Worm (Caenorhabditis elegans) whole organism, L1 larva: Measurements from ENCODE around the gene bbs-5.

Experiments used
- C04F5.9 ChIP-seq: sonication (generic microtip); optimal IDR thresholded peaks from 2 replicates; lab custom pipeline; 2016; ENCODE audit warnings: missing genetic modification characterization, missing compliant biosample characterization
- F16B12.6 ChIP-seq: fragments of 150-350 bp; optimal IDR thresholded peaks from 2 replicates; lab custom pipeline; 2014; ENCODE audit warnings: missing biosample characterization, missing genetic modification characterization
- aha-1 ChIP-seq: fragments of 150-350 bp; optimal IDR thresholded peaks from 2 replicates; lab custom pipeline; 2014; ENCODE audit warnings: missing biosample characterization, missing genetic modification characterization
- aly-2 ChIP-seq: fragments of 150-350 bp; optimal IDR thresholded peaks from 2 replicates; lab custom pipeline; 2014; ENCODE audit warnings: missing biosample characterization, missing genetic modification characterization
- ama-1 ChIP-seq: fragments of 150-350 bp; optimal IDR thresholded peaks from 2 replicates; lab custom pipeline; 2014
- ceh-63 ChIP-seq: fragments of 200-800 bp; sonication (Bioruptor generic); optimal IDR thresholded peaks from 2 replicates; lab custom pipeline; 2018; ENCODE audit warnings: mild to moderate bottlenecking, missing genetic modification characterization, missing compliant biosample characterization
- ceh-82 ChIP-seq, 3 experiments: fragments of 150-350 bp in 1 of 3; sonication (generic microtip) in 2 of 3; optimal IDR thresholded peaks; 2 replicates each; lab custom pipeline; 2014 to 2017; ENCODE audit warnings: missing biosample characterization in 3 of 3, missing genetic modification characterization in 3 of 3
- ceh-88 ChIP-seq: fragments of 200-800 bp; sonication (Bioruptor generic); IDR thresholded peaks from 2 replicates; pipeline ENCODE4 v1.3.6; 2022; ENCODE audit warnings: missing genetic modification characterization, missing compliant biosample characterization
- ceh-90 ChIP-seq: sonication (generic microtip); optimal IDR thresholded peaks from 2 replicates; lab custom pipeline; 2016; ENCODE audit warnings: missing genetic modification characterization, missing compliant biosample characterization
- efl-1 ChIP-seq, 4 experiments: fragments of 150-350 bp; optimal IDR thresholded peaks in 3 of 4; peaks in 1 of 4; 1 replicate in 1 of 4; 2 replicates in 3 of 4; lab custom pipeline; 2014; ENCODE audit warnings: missing biosample characterization in 2 of 4, missing genetic modification characterization in 2 of 4, missing genetic modification reagents in 2 of 4
- efl-3 ChIP-seq: fragments of 200-800 bp; sonication (Bioruptor generic); optimal IDR thresholded peaks from 2 replicates; lab custom pipeline; 2018; ENCODE audit warnings: mild to moderate bottlenecking, missing genetic modification characterization, missing compliant biosample characterization
- egl-27 ChIP-seq, 2 experiments: fragments of 150-350 bp in 1 of 2; sonication (generic microtip); optimal IDR thresholded peaks; 3 replicates each; lab custom pipeline; 2017 to 2018; ENCODE audit warnings: missing biosample characterization in 2 of 2, missing genetic modification characterization in 2 of 2, missing genetic modification reagents in 2 of 2
- elt-2 ChIP-seq: sonication (generic microtip); optimal IDR thresholded peaks from 2 replicates; lab custom pipeline; 2016; ENCODE audit warnings: missing genetic modification characterization, mild to moderate bottlenecking, inconsistent platforms, missing compliant biosample characterization, missing genetic modification reagents
- ets-5 ChIP-seq: fragments of 200-800 bp; sonication (Bioruptor generic); IDR thresholded peaks from 2 replicates; pipeline ENCODE4 v1.3.6; 2022; ENCODE audit warnings: missing genetic modification characterization, missing compliant biosample characterization
- fkh-8 ChIP-seq: sonication (generic microtip); optimal IDR thresholded peaks from 2 replicates; lab custom pipeline; 2016; ENCODE audit warnings: mild to moderate bottlenecking, missing genetic modification characterization, missing compliant biosample characterization
- fos-1 ChIP-seq: fragments of 150-350 bp; optimal IDR thresholded peaks from 2 replicates; lab custom pipeline; 2014; ENCODE audit warnings: missing biosample characterization, missing genetic modification characterization
- hlh-17 ChIP-seq: fragments of 200-800 bp; sonication (Bioruptor generic); optimal IDR thresholded peaks from 2 replicates; lab custom pipeline; 2018; ENCODE audit warnings: missing genetic modification characterization, mild to moderate bottlenecking, missing compliant biosample characterization, moderate library complexity, borderline replicate concordance
- hlh-4 ChIP-seq: sonication (generic microtip); optimal IDR thresholded peaks from 2 replicates; lab custom pipeline; 2016; ENCODE audit warnings: mild to moderate bottlenecking, missing genetic modification characterization, missing compliant biosample characterization
- irx-1 ChIP-seq: sonication (generic microtip); optimal IDR thresholded peaks from 2 replicates; lab custom pipeline; 2016; ENCODE audit warnings: missing genetic modification characterization, missing compliant biosample characterization
- jun-1 ChIP-seq: fragments of 150-350 bp; optimal IDR thresholded peaks from 2 replicates; lab custom pipeline; 2014; ENCODE audit warnings: missing biosample characterization, missing genetic modification reagents, missing genetic modification characterization
- lin-13 ChIP-seq: fragments of 150-350 bp; optimal IDR thresholded peaks from 2 replicates; lab custom pipeline; 2014; ENCODE audit warnings: missing biosample characterization, missing genetic modification reagents, missing genetic modification characterization
- lin-35 ChIP-seq, 2 experiments: fragments of 150-350 bp; optimal IDR thresholded peaks; 2 replicates each; lab custom pipeline; 2014; ENCODE audit warnings: missing biosample characterization in 2 of 2, missing genetic modification characterization in 2 of 2, missing genetic modification reagents in 2 of 2
- lin-39 ChIP-seq: fragments of 150-350 bp; optimal IDR thresholded peaks from 2 replicates; lab custom pipeline; 2014; ENCODE audit warnings: missing biosample characterization, missing genetic modification reagents, missing genetic modification characterization
- lsy-2 ChIP-seq, 2 experiments: fragments of 150-350 bp; optimal IDR thresholded peaks; 2 replicates each; lab custom pipeline; 2014; ENCODE audit warnings: missing biosample characterization in 2 of 2, missing genetic modification characterization in 2 of 2
- mep-1 ChIP-seq: fragments of 150-350 bp; optimal IDR thresholded peaks from 2 replicates; lab custom pipeline; 2014; ENCODE audit warnings: missing biosample characterization, missing genetic modification characterization
- nhr-11 ChIP-seq: fragments of 150-350 bp; optimal IDR thresholded peaks from 2 replicates; lab custom pipeline; 2014; ENCODE audit warnings: missing biosample characterization, missing genetic modification characterization
- nhr-12 ChIP-seq: sonication (generic microtip); optimal IDR thresholded peaks from 2 replicates; lab custom pipeline; 2017; ENCODE audit warnings: missing biosample characterization, missing genetic modification characterization
- nhr-237 ChIP-seq: fragments of 150-350 bp; optimal IDR thresholded peaks from 2 replicates; lab custom pipeline; 2014; ENCODE audit warnings: missing biosample characterization, missing genetic modification characterization
- nhr-28 ChIP-seq: fragments of 150-350 bp; optimal IDR thresholded peaks from 2 replicates; lab custom pipeline; 2014; ENCODE audit warnings: missing biosample characterization, missing genetic modification characterization
- nhr-47 ChIP-seq: sonication (generic microtip); optimal IDR thresholded peaks from 2 replicates; lab custom pipeline; 2016; ENCODE audit warnings: mild to moderate bottlenecking, missing genetic modification characterization, moderate library complexity, missing compliant biosample characterization
- nhr-77 ChIP-seq: fragments of 150-350 bp; optimal IDR thresholded peaks from 2 replicates; lab custom pipeline; 2014; ENCODE audit warnings: missing biosample characterization, missing genetic modification characterization
- pag-3 ChIP-seq: sonication (generic microtip); optimal IDR thresholded peaks from 2 replicates; lab custom pipeline; 2017; ENCODE audit warnings: missing genetic modification characterization, mild to moderate bottlenecking, missing compliant biosample characterization, antibody characterized with exemption, borderline replicate concordance; ENCODE audit not compliant: insufficient read depth
- pax-3 ChIP-seq: fragments of 200-800 bp; sonication (Bioruptor generic); optimal IDR thresholded peaks from 2 replicates; lab custom pipeline; 2018; ENCODE audit warnings: mild to moderate bottlenecking, missing genetic modification characterization, moderate library complexity, missing compliant biosample characterization
- pqm-1 ChIP-seq: sonication (generic microtip); optimal IDR thresholded peaks from 3 replicates; lab custom pipeline; 2017; ENCODE audit warnings: missing biosample characterization, missing genetic modification characterization
- snpc-4 ChIP-seq: fragments of 150-350 bp; optimal IDR thresholded peaks from 2 replicates; lab custom pipeline; 2014; ENCODE audit warnings: missing biosample characterization, missing genetic modification characterization
- sup-37 ChIP-seq: fragments of 200-800 bp; sonication (Bioruptor generic); optimal IDR thresholded peaks from 2 replicates; lab custom pipeline; 2018; ENCODE audit warnings: mild to moderate bottlenecking, missing genetic modification characterization, missing compliant biosample characterization
- swsn-7 ChIP-seq: sonication (generic microtip); optimal IDR thresholded peaks from 2 replicates; lab custom pipeline; 2016; ENCODE audit warnings: missing genetic modification characterization, missing compliant biosample characterization
- tbx-2 ChIP-seq: sonication (generic microtip); optimal IDR thresholded peaks from 2 replicates; lab custom pipeline; 2016; ENCODE audit warnings: missing genetic modification characterization, missing compliant biosample characterization
- tlp-1 ChIP-seq: fragments of 150-350 bp; optimal IDR thresholded peaks from 2 replicates; lab custom pipeline; 2014; ENCODE audit warnings: missing biosample characterization, missing genetic modification characterization
- unc-130 ChIP-seq: fragments of 150-350 bp; optimal IDR thresholded peaks from 2 replicates; lab custom pipeline; 2017; ENCODE audit warnings: missing biosample characterization, missing genetic modification characterization, inconsistent platforms
- unc-62 ChIP-seq: fragments of 150-350 bp; optimal IDR thresholded peaks from 2 replicates; lab custom pipeline; 2014; ENCODE audit warnings: missing biosample characterization, missing genetic modification reagents, missing genetic modification characterization
- unc-86 ChIP-seq: sonication (generic microtip); optimal IDR thresholded peaks from 2 replicates; lab custom pipeline; 2016; ENCODE audit warnings: missing genetic modification characterization, missing compliant biosample characterization
- vab-15 ChIP-seq: sonication (generic microtip); optimal IDR thresholded peaks from 2 replicates; lab custom pipeline; 2017; ENCODE audit warnings: missing genotype, mild to moderate bottlenecking, missing genetic modification characterization, missing compliant biosample characterization
- xbp-1 ChIP-seq: sonication (generic microtip); optimal IDR thresholded peaks from 2 replicates; lab custom pipeline; 2016; ENCODE audit warnings: missing genetic modification characterization, missing compliant biosample characterization
- zip-4 ChIP-seq: fragments of 200-800 bp; sonication (Bioruptor generic); optimal IDR thresholded peaks from 2 replicates; lab custom pipeline; 2018; ENCODE audit warnings: mild to moderate bottlenecking, missing genetic modification characterization, moderate library complexity, missing compliant biosample characterization
- ztf-11 ChIP-seq, 2 experiments: sonication (generic microtip); optimal IDR thresholded peaks; 2 replicates each; lab custom pipeline; 2016 to 2017; ENCODE audit warnings: missing genetic modification characterization in 2 of 2, missing biosample characterization in 1 of 2, missing compliant biosample characterization in 1 of 2

Gene bbs-5

ce11 chrIII:10284214-10284613 is 22.6 kb upstream of the bbs-5 start (continued):
- TF ChIP-seq nhr-77 (tag; lab: Kevin White, UChicago): no peak

ce11 chrIII:10278826-10279225 is 17.2 kb upstream of the bbs-5 start, which contains the start of gene pad-2:
Gene pad-2, plus strand, starts transcription at chrIII:10279126.
- TF ChIP-seq lin-13 (GFP tag; lab: Kevin White, UChicago) (no peak), aha-1 (no peak), nhr-11 (tag; lab: Kevin White, UChicago) (no peak), unc-86 (no peak), egl-27 (tag; optimal IDR thresholded peaks at IDR 0.05; lab: Kevin White, UChicago) (no peak), fos-1 (tag; lab: Kevin White, UChicago) (no peak), fkh-8 (tag; lab: Kevin White, UChicago) (no peak), C04F5.9 (tag; lab: Kevin White, UChicago) (no peak), unc-130 (tag; lab: Kevin White, UChicago) (no peak), ztf-11 (tag; optimal IDR thresholded peaks at IDR 0.05; lab: Kevin White, UChicago) (no peak), elt-2 (tag; lab: Kevin White, UChicago) (no peak), nhr-28 (tag; lab: Kevin White, UChicago) (no peak), pag-3 (no peak)

ce11 chrIII:10271807-10272206 is 10.2 kb upstream of the bbs-5 start:
- TF ChIP-seq snpc-4 (tag; lab: Kevin White, UChicago) (no peak), pqm-1 (no peak), efl-1 (optimal IDR thresholded peaks at IDR 0.05; lab: Kevin White, UChicago) (no peak), efl-1 (GFP tag; optimal IDR thresholded peaks at IDR 0.05 in 1 of 2; lab: Kevin White, UChicago) (peak in 1 of 2 experiments; percentile 70)

ce11 chrIII:10270778-10271307 is 9.3 kb upstream of the bbs-5 start, which contains the start of gene cnk-1:
Gene cnk-1, plus strand, starts transcription at chrIII:10271257.
- no peak for TF ChIP-seq pqm-1
- no peak for TF ChIP-seq lin-39 (tag; lab: Kevin White, UChicago)
- peak; percentile 7 for TF ChIP-seq efl-3 (GFP tag; lab: Kevin White, UChicago)
- peak; percentile 94 for TF ChIP-seq tbx-2 (tag; lab: Kevin White, UChicago)
- TF ChIP-seq hlh-4 (tag; lab: Kevin White, UChicago): no peak
- TF ChIP-seq tlp-1: no peak
- peak; percentile 83 for TF ChIP-seq swsn-7
- TF ChIP-seq irx-1: peak; percentile 86
- peak; percentile 43 for TF ChIP-seq mep-1 (tag; lab: Kevin White, UChicago)
- no peak for TF ChIP-seq hlh-17 (GFP tag; lab: Kevin White, UChicago)
- TF ChIP-seq pax-3 (tag; lab: Kevin White, UChicago): peak; percentile 87
- peak; percentile 66 to 68 for TF ChIP-seq lsy-2 (tag; optimal IDR thresholded peaks at IDR 0.05; lab: Kevin White, UChicago)
- no peak for TF ChIP-seq ama-1 (lab: Kevin White, UChicago)
- no peak for TF ChIP-seq nhr-12 (tag; lab: Kevin White, UChicago)
- peak; percentile 95 for TF ChIP-seq ceh-88 (GFP tag; lab: Robert Waterston, UW)
- TF ChIP-seq vab-15: peak; percentile 72
- TF ChIP-seq ets-5: peak; percentile 57; the same call in 1 of the 2 replicates
- peak; percentile 63 to 77 for TF ChIP-seq lin-35 (GFP tag; optimal IDR thresholded peaks at IDR 0.05; lab: Kevin White, UChicago)
- TF ChIP-seq nhr-47 (tag; lab: Kevin White, UChicago): peak; percentile 96
- peak; percentile 40 for TF ChIP-seq F16B12.6 (tag; lab: Kevin White, UChicago)
- peak; percentile 86 for TF ChIP-seq ceh-63 (GFP tag; lab: Kevin White, UChicago)
- peak; percentile 48 for TF ChIP-seq sup-37 (GFP tag; lab: Kevin White, UChicago)
- TF ChIP-seq ceh-90: peak; percentile 85
- peak; percentile 32 for TF ChIP-seq zip-4 (GFP tag; lab: Kevin White, UChicago)
- TF ChIP-seq ceh-82 (tag; optimal IDR thresholded peaks at IDR 0.05; lab: Kevin White, UChicago): peak; percentile 32 to 56 (median 53)
- TF ChIP-seq fos-1 (tag; lab: Kevin White, UChicago): no peak
- no peak for TF ChIP-seq unc-62 (GFP tag; lab: Kevin White, UChicago)
- peak; percentile 9 for TF ChIP-seq jun-1 (tag; lab: Kevin White, UChicago)
- TF ChIP-seq aly-2: no peak
- TF ChIP-seq nhr-237 (tag; lab: Kevin White, UChicago): no peak
- TF ChIP-seq fkh-8 (tag; lab: Kevin White, UChicago): peak; percentile 87
- TF ChIP-seq nhr-11 (tag; lab: Kevin White, UChicago): no peak
- TF ChIP-seq unc-86: peak; percentile 87
- TF ChIP-seq lin-13 (GFP tag; lab: Kevin White, UChicago): peak; percentile 34
- TF ChIP-seq xbp-1 (tag; lab: Kevin White, UChicago): peak; percentile 80
